Worm (Caenorhabditis elegans) whole organism, L3 larva: ENCODE data around the gene lge-1.

Experiments used
- aly-2 ChIP-seq: fragments of 150-350 bp; optimal IDR thresholded peaks from 2 replicates; lab custom pipeline; 2014; ENCODE audit warnings: missing biosample characterization, missing genetic modification characterization
- ceh-16 ChIP-seq: sonication (generic microtip); optimal IDR thresholded peaks from 2 replicates; lab custom pipeline; 2017; ENCODE audit warnings: missing biosample characterization, missing genetic modification characterization
- ceh-28 ChIP-seq: fragments of 150-350 bp; optimal IDR thresholded peaks from 2 replicates; lab custom pipeline; 2014; ENCODE audit warnings: missing biosample characterization, missing genetic modification reagents, missing genetic modification characterization
- ceh-82 ChIP-seq: fragments of 150-350 bp; optimal IDR thresholded peaks from 2 replicates; lab custom pipeline; 2014; ENCODE audit warnings: missing biosample characterization, missing genetic modification characterization
- eor-1 ChIP-seq, 2 experiments: fragments of 150-350 bp; optimal IDR thresholded peaks; 2 replicates each; lab custom pipeline; 2014 to 2018; ENCODE audit warnings: missing biosample characterization in 2 of 2, missing genetic modification characterization in 2 of 2
- jun-1 ChIP-seq: fragments of 150-350 bp; optimal IDR thresholded peaks from 2 replicates; lab custom pipeline; 2014; ENCODE audit warnings: missing biosample characterization, missing genetic modification reagents, missing genetic modification characterization
- lin-15B ChIP-seq: fragments of 150-350 bp; optimal IDR thresholded peaks from 2 replicates; lab custom pipeline; 2014; ENCODE audit warnings: missing biosample characterization, missing genetic modification characterization
- mdl-1 ChIP-seq: fragments of 150-350 bp; optimal IDR thresholded peaks from 2 replicates; lab custom pipeline; 2014; ENCODE audit warnings: missing biosample characterization, missing genetic modification characterization
- nhr-11 ChIP-seq: fragments of 150-350 bp; optimal IDR thresholded peaks from 2 replicates; lab custom pipeline; 2014; ENCODE audit warnings: missing biosample characterization, missing genetic modification characterization
- nhr-12 ChIP-seq: fragments of 150-350 bp; optimal IDR thresholded peaks from 2 replicates; lab custom pipeline; 2014; ENCODE audit warnings: missing biosample characterization, missing genetic modification characterization
- nhr-67 ChIP-seq: fragments of 150-350 bp; optimal IDR thresholded peaks from 2 replicates; lab custom pipeline; 2014; ENCODE audit warnings: missing biosample characterization, missing genetic modification characterization
- nhr-76 ChIP-seq: fragments of 150-350 bp; sonication (generic microtip); optimal IDR thresholded peaks from 5 replicates; lab custom pipeline; 2014; ENCODE audit warnings: missing biosample characterization, missing genetic modification characterization
- unc-62 ChIP-seq: fragments of 150-350 bp; sonication (generic microtip); optimal IDR thresholded peaks from 4 replicates; lab custom pipeline; 2014; ENCODE audit warnings: missing biosample characterization, missing genetic modification reagents, missing genetic modification characterization
- zag-1 ChIP-seq: fragments of 150-350 bp; optimal IDR thresholded peaks from 2 replicates; lab custom pipeline; 2014; ENCODE audit warnings: missing biosample characterization, missing genetic modification characterization

ce11 chrX:10989286-10989685 lies 22.9 kb downstream of the lge-1 start:
- TF ChIP-seq aly-2 (no peak), unc-62 (no peak), ceh-16 (tag; lab: Kevin White, UChicago) (no peak), lin-15B (tag; lab: Kevin White, UChicago) (no peak), nhr-76 (tag; lab: Kevin White, UChicago) (no peak), nhr-67 (no peak), mdl-1 (tag; lab: Kevin White, UChicago) (no peak), zag-1 (tag; lab: Kevin White, UChicago) (no peak), ceh-82 (tag; lab: Kevin White, UChicago) (no peak), jun-1 (no peak), ceh-28 (tag; lab: Kevin White, UChicago) (no peak), nhr-11 (no peak), eor-1 (tag; optimal IDR thresholded peaks at IDR 0.05; lab: Kevin White, UChicago) (no peak), nhr-12 (tag; lab: Kevin White, UChicago) (no peak)
